Worm (Caenorhabditis elegans): ENCODE measurements around the gene fbxa-2.

DNA sequence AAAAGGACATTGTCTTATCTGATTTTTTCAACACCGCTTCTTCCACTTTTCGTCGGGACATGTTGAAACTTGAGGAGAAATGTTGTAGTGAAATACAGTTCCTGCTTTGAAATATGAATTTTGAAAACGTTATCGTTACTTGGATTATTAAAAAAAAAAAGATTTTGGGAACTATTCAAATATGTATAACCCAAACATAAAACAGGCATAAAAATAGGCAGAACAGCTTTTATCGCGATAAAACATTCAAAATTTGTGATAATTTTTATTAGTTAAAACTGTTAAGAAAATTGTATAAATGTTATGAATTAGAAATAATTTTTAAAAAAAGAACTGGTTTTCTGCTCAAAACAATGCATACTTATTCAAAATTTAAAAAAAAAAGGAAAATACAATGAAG lies 13.1 kb downstream of the fbxa-2 start, which contains the start of gene bgnt-1.3:
- TF ChIP-seq hlh-1 (tag; optimal IDR thresholded peaks at IDR 0.05) (no peak), ceh-83 (GFP tag; optimal IDR thresholded peaks at IDR 0.05) (no peak), sem-2 (GFP tag; optimal IDR thresholded peaks at IDR 0.05) (no peak), nhr-76 (tag; optimal IDR thresholded peaks at IDR 0.05) (no peak), nhr-12 (tag; optimal IDR thresholded peaks at IDR 0.05) (no peak), lsy-2 (tag; optimal IDR thresholded peaks at IDR 0.05) (no peak), ham-2 (GFP tag; optimal IDR thresholded peaks at IDR 0.05) (no peak), ces-1 (GFP tag; optimal IDR thresholded peaks at IDR 0.05) (no peak), nhr-28 (tag; optimal IDR thresholded peaks at IDR 0.05) (no peak), tbx-8 (GFP tag; optimal IDR thresholded peaks at IDR 0.05) (no peak)

Data from whole organism, mixed stage, embryonic.